Worm (Caenorhabditis elegans): ENCODE data around the gene C55A6.11.

ce11 chrV:11514677-11515076, 5.6 kb upstream of the C55A6.11 start, which contains the start of gene C55A6.6:
- no peak for TF ChIP-seq pqm-1 (tag; optimal IDR thresholded peaks at IDR 0.05)
- TF ChIP-seq elt-3 (tag; optimal IDR thresholded peaks at IDR 0.05), result no peak
- TF ChIP-seq skn-1 (tag; optimal IDR thresholded peaks at IDR 0.05), result no peak
- TF ChIP-seq aly-2 (tag; optimal IDR thresholded peaks at IDR 0.05), result no peak
- no peak for TF ChIP-seq ztf-4 (tag; optimal IDR thresholded peaks at IDR 0.05)
- no peak for TF ChIP-seq tbx-2 (tag; optimal IDR thresholded peaks at IDR 0.05)
- TF ChIP-seq R02D3.7 (tag; optimal IDR thresholded peaks at IDR 0.05), result no peak
- no peak for TF ChIP-seq nhr-67 (tag; optimal IDR thresholded peaks at IDR 0.05)
- TF ChIP-seq nhr-237 (tag; optimal IDR thresholded peaks at IDR 0.05), result no peak
- TF ChIP-seq unc-39 (tag; optimal IDR thresholded peaks at IDR 0.05), result no peak
